Fruit fly (Drosophila melanogaster) whole organism, embryonic: Measurements from ENCODE around the gene mahe.

ENCODE experiments used
- CG10267 ChIP-seq: fragments of 200-800 bp; sonication (Bioruptor generic); optimal IDR thresholded peaks from 2 replicates; lab custom pipeline; 2018; ENCODE audit warnings: missing biosample characterization, mild to moderate bottlenecking, missing genetic modification characterization, moderate library complexity
- CG11504 ChIP-seq: fragments of 200-800 bp; sonication (Bioruptor generic); optimal IDR thresholded peaks from 3 replicates; lab custom pipeline; 2019; ENCODE audit warnings: missing biosample characterization, mild to moderate bottlenecking, missing genetic modification characterization, moderate library complexity
- CG12071 ChIP-seq: fragments of 200-800 bp; sonication (Bioruptor generic); optimal IDR thresholded peaks from 3 replicates; lab custom pipeline; 2018; ENCODE audit warnings: missing biosample characterization, mild to moderate bottlenecking, missing genetic modification characterization
- CG12391 ChIP-seq: fragments of 200-800 bp; sonication (Bioruptor generic); optimal IDR thresholded peaks from 3 replicates; lab custom pipeline; 2018; ENCODE audit warnings: missing biosample characterization, mild to moderate bottlenecking, missing genetic modification characterization, moderate library complexity
- CG13424 ChIP-seq: fragments of 200-800 bp; sonication (Bioruptor generic); optimal IDR thresholded peaks from 2 replicates; lab custom pipeline; 2019; ENCODE audit warnings: missing biosample characterization, mild to moderate bottlenecking, missing genetic modification characterization, moderate library complexity
- CG13775 ChIP-seq: fragments of 200-800 bp; sonication (Bioruptor generic); optimal IDR thresholded peaks from 3 replicates; lab custom pipeline; 2017; ENCODE audit warnings: missing biosample characterization, mild to moderate bottlenecking, missing genetic modification characterization
- CG14050 ChIP-seq: fragments of 200-800 bp; sonication (Bioruptor generic); IDR thresholded peaks from 3 replicates; pipeline ENCODE4 v1.3.6; 2022; ENCODE audit warnings: missing biosample characterization, missing genetic modification characterization
- CG14710 ChIP-seq: fragments of 200-800 bp; sonication (Bioruptor generic); optimal IDR thresholded peaks from 3 replicates; lab custom pipeline; 2019; ENCODE audit warnings: missing biosample characterization, mild to moderate bottlenecking, missing genetic modification characterization, moderate library complexity
- CG15696 ChIP-seq: fragments of 200-800 bp; sonication (Bioruptor generic); optimal IDR thresholded peaks from 2 replicates; lab custom pipeline; 2019; ENCODE audit warnings: missing biosample characterization, mild to moderate bottlenecking, missing genetic modification characterization, moderate library complexity
- CG16815 ChIP-seq: fragments of 200-800 bp; sonication (Bioruptor generic); optimal IDR thresholded peaks from 3 replicates; lab custom pipeline; 2017; ENCODE audit warnings: missing biosample characterization, mild to moderate bottlenecking, missing genetic modification characterization
- CG17385 ChIP-seq: fragments of 200-800 bp; sonication (Bioruptor generic); optimal IDR thresholded peaks from 3 replicates; lab custom pipeline; 2018; ENCODE audit warnings: missing biosample characterization, mild to moderate bottlenecking, missing genetic modification characterization
- CG18262 ChIP-seq: fragments of 200-800 bp; optimal IDR thresholded peaks from 3 replicates; lab custom pipeline; 2019; ENCODE audit warnings: missing biosample characterization, mild to moderate bottlenecking, missing genetic modification characterization, moderate library complexity
- CG2120 ChIP-seq: fragments of 200-800 bp; sonication (Bioruptor generic); optimal IDR thresholded peaks from 3 replicates; lab custom pipeline; 2016; ENCODE audit warnings: missing biosample characterization, missing genetic modification characterization
- CG2678 ChIP-seq: fragments of 200-800 bp; sonication (Bioruptor generic); optimal IDR thresholded peaks from 3 replicates; lab custom pipeline; 2019; ENCODE audit warnings: missing biosample characterization, mild to moderate bottlenecking, missing genetic modification characterization, moderate library complexity
- CG30403 ChIP-seq: fragments of 200-800 bp; sonication (Bioruptor generic); optimal IDR thresholded peaks from 3 replicates; lab custom pipeline; 2016; ENCODE audit warnings: missing biosample characterization, missing genetic modification characterization
- CG31441 ChIP-seq: fragments of 200-800 bp; sonication (Bioruptor generic); IDR thresholded peaks from 2 replicates; pipeline ENCODE4 v1.3.6; 2022; ENCODE audit warnings: missing biosample characterization, missing genetic modification characterization
- CG33557 ChIP-seq: fragments of 200-800 bp; sonication (Bioruptor generic); optimal IDR thresholded peaks from 2 replicates; lab custom pipeline; 2019; ENCODE audit warnings: missing biosample characterization, mild to moderate bottlenecking, missing genetic modification characterization, moderate library complexity
- CG34422 ChIP-seq: fragments of 200-800 bp; sonication (Bioruptor generic); IDR thresholded peaks from 3 replicates; pipeline ENCODE4 v1.3.6; 2022; ENCODE audit warnings: missing biosample characterization, missing genetic modification characterization
- CG4404 ChIP-seq: fragments of 200-800 bp; sonication (Bioruptor generic); IDR thresholded peaks from 2 replicates; pipeline ENCODE4 v1.3.6; 2022; ENCODE audit warnings: missing biosample characterization, missing genetic modification characterization
- CG7271 ChIP-seq: fragments of 200-800 bp; sonication (Bioruptor generic); optimal IDR thresholded peaks from 2 replicates; lab custom pipeline; 2018; ENCODE audit warnings: missing biosample characterization, mild to moderate bottlenecking, missing genetic modification characterization, moderate library complexity
- CG7839 ChIP-seq: fragments of 200-800 bp; sonication (Bioruptor generic); optimal IDR thresholded peaks from 3 replicates; lab custom pipeline; 2018; ENCODE audit warnings: missing biosample characterization, mild to moderate bottlenecking, missing genetic modification characterization, moderate library complexity
- CG9609 ChIP-seq: fragments of 200-800 bp; sonication (Bioruptor generic); optimal IDR thresholded peaks from 3 replicates; lab custom pipeline; 2016; ENCODE audit warnings: missing biosample characterization, missing genetic modification characterization
- CG9727 ChIP-seq: fragments of 200-800 bp; sonication (Bioruptor generic); optimal IDR thresholded peaks from 3 replicates; lab custom pipeline; 2017; ENCODE audit warnings: missing biosample characterization, mild to moderate bottlenecking, missing genetic modification characterization
- Chrac-16 ChIP-seq: fragments of 200-800 bp; sonication (Bioruptor generic); optimal IDR thresholded peaks from 3 replicates; lab custom pipeline; 2016; ENCODE audit warnings: missing biosample characterization, missing genetic modification characterization
- D19A ChIP-seq: fragments of 200-800 bp; optimal IDR thresholded peaks from 3 replicates; lab custom pipeline; 2019; ENCODE audit warnings: missing biosample characterization, mild to moderate bottlenecking, missing genetic modification characterization, moderate library complexity
- Drgx ChIP-seq: fragments of 200-800 bp; sonication (Bioruptor generic); IDR thresholded peaks from 2 replicates; pipeline ENCODE4 v1.3.6; 2022; ENCODE audit warnings: missing biosample characterization, missing genetic modification characterization
- Ets65A ChIP-seq: fragments of 200-800 bp; sonication (Bioruptor generic); peaks from one replicate; lab custom pipeline; 2016; ENCODE audit warnings: missing biosample characterization, missing genetic modification characterization
- Med ChIP-seq: fragments of 200-800 bp; sonication (Bioruptor generic); peaks from one replicate; lab custom pipeline; 2016; ENCODE audit warnings: missing biosample characterization, missing genetic modification characterization, mild to moderate bottlenecking, inconsistent platforms, moderate library complexity
- Poxn ChIP-seq: fragments of 200-800 bp; sonication (Bioruptor generic); IDR thresholded peaks from 2 replicates; pipeline ENCODE4 v1.3.6; 2022; ENCODE audit warnings: missing biosample characterization, missing genetic modification characterization
- Ptx1 ChIP-seq: fragments of 200-800 bp; sonication (Bioruptor generic); IDR thresholded peaks from 2 replicates; pipeline ENCODE4 v1.3.6; 2022; ENCODE audit warnings: missing biosample characterization, missing genetic modification characterization
- TFAM ChIP-seq: fragments of 200-800 bp; sonication (Bioruptor generic); optimal IDR thresholded peaks from 2 replicates; lab custom pipeline; 2017; ENCODE audit warnings: missing biosample characterization, missing genetic modification characterization, inconsistent platforms
- Xrp1 ChIP-seq: fragments of 200-800 bp; sonication (Bioruptor generic); IDR thresholded peaks from 2 replicates; pipeline ENCODE4 v1.3.6; 2022; ENCODE audit warnings: missing biosample characterization, missing genetic modification characterization
- ac ChIP-seq: fragments of 200-800 bp; sonication (Bioruptor generic); optimal IDR thresholded peaks from 3 replicates; lab custom pipeline; 2017; ENCODE audit warnings: missing biosample characterization, mild to moderate bottlenecking, missing genetic modification characterization
- bsh ChIP-seq, 2 experiments: fragments of 200-800 bp; sonication (Bioruptor generic); optimal IDR thresholded peaks; 2 replicates each; lab custom pipeline; 2017 to 2018; ENCODE audit warnings: mild to moderate bottlenecking in 2 of 2, missing biosample characterization in 2 of 2, missing genetic modification characterization in 2 of 2, moderate library complexity in 1 of 2
- chif ChIP-seq, 2 experiments: fragments of 200-800 bp; sonication (Bioruptor generic); optimal IDR thresholded peaks; 3 replicates each; lab custom pipeline; 2016; ENCODE audit warnings: missing biosample characterization in 2 of 2, missing genetic modification characterization in 2 of 2
- dmrt11E ChIP-seq: fragments of 200-800 bp; sonication (Bioruptor generic); optimal IDR thresholded peaks from 3 replicates; lab custom pipeline; 2018; ENCODE audit warnings: missing biosample characterization, mild to moderate bottlenecking, missing genetic modification characterization, moderate library complexity
- en ChIP-seq: fragments of 200-800 bp; sonication (Bioruptor generic); optimal IDR thresholded peaks from 2 replicates; lab custom pipeline; 2016; ENCODE audit warnings: missing biosample characterization, missing genetic modification characterization
- esg ChIP-seq: fragments of 200-800 bp; sonication (Bioruptor generic); conservative IDR thresholded peaks from 2 replicates; pipeline ENCODE4 v1.3.6; 2022; ENCODE audit warnings: missing biosample characterization, missing genetic modification characterization
- gem ChIP-seq: fragments of 200-800 bp; sonication (Bioruptor generic); optimal IDR thresholded peaks from 2 replicates; lab custom pipeline; 2019; ENCODE audit warnings: missing biosample characterization, mild to moderate bottlenecking, missing genetic modification characterization, moderate library complexity
- insv ChIP-seq, 2 experiments: fragments of 200-800 bp; sonication (Bioruptor generic); optimal IDR thresholded peaks; 3 replicates each; lab custom pipeline; 2016 to 2018; ENCODE audit warnings: missing biosample characterization in 2 of 2, missing genetic modification characterization in 2 of 2
- lola ChIP-seq, 3 experiments: fragments of >200 bp in 2 of 3; fragments of 200-800 bp in 1 of 3; sonication (Bioruptor generic) in 1 of 3; optimal IDR thresholded peaks; 2 replicates each; lab custom pipeline; 2017 to 2019; ENCODE audit warnings: missing biosample characterization in 3 of 3, missing genetic modification characterization in 3 of 3, mild to moderate bottlenecking in 1 of 3, moderate library complexity in 1 of 3
- nmo ChIP-seq: fragments of 200-800 bp; sonication (Bioruptor generic); optimal IDR thresholded peaks from 2 replicates; lab custom pipeline; 2018; ENCODE audit warnings: missing biosample characterization, mild to moderate bottlenecking, missing genetic modification characterization, moderate library complexity
- phol ChIP-seq: fragments of 200-800 bp; sonication (Bioruptor generic); optimal IDR thresholded peaks from 3 replicates; lab custom pipeline; 2018; ENCODE audit warnings: missing biosample characterization, mild to moderate bottlenecking, missing genetic modification characterization, moderate library complexity
- prd ChIP-seq, 3 experiments: fragments of >200 bp in 2 of 3; fragments of 200-800 bp in 1 of 3; sonication (Bioruptor generic) in 1 of 3; optimal IDR thresholded peaks in 2 of 3; IDR thresholded peaks in 1 of 3; 2 replicates in 2 of 3; 3 replicates in 1 of 3; pipeline versions ENCODE4 v1.3.6 to Lab custom; 2017 to 2022; ENCODE audit warnings: missing biosample characterization in 1 of 3, missing genetic modification characterization in 1 of 3
- row ChIP-seq: fragments of 200-800 bp; sonication (Bioruptor generic); IDR thresholded peaks from 3 replicates; pipeline ENCODE4 v1.3.6; 2022; ENCODE audit warnings: missing biosample characterization, missing genetic modification characterization
- sens ChIP-seq: fragments of 200-800 bp; sonication (Bioruptor generic); peaks from one replicate; lab custom pipeline; 2016; ENCODE audit warnings: missing biosample characterization, missing genetic modification characterization
- unpg ChIP-seq: fragments of 200-800 bp; sonication (Bioruptor generic); optimal IDR thresholded peaks from 3 replicates; lab custom pipeline; 2018; ENCODE audit warnings: missing biosample characterization, mild to moderate bottlenecking, missing genetic modification characterization, moderate library complexity
- wek ChIP-seq: fragments of 200-800 bp; sonication (Bioruptor generic); optimal IDR thresholded peaks from 3 replicates; lab custom pipeline; 2018; ENCODE audit warnings: missing biosample characterization, mild to moderate bottlenecking, missing genetic modification characterization, moderate library complexity
- zen ChIP-seq: fragments of 200-800 bp; sonication (Bioruptor generic); optimal IDR thresholded peaks from 3 replicates; lab custom pipeline; 2018; ENCODE audit warnings: missing biosample characterization, mild to moderate bottlenecking, missing genetic modification characterization, moderate library complexity

The mahe gene

dm6 chrX:7892539-7892899, 38.7 kb downstream of the mahe start (continued):
- TF ChIP-seq insv (GFP tag; optimal IDR thresholded peaks at IDR 0.05; lab: Kevin White, UChicago) (peak in 1 of 2 experiments; percentile 26), CG18262 (peak; percentile 25), esg (GFP tag; lab: Robert Waterston, UW) (no peak), CG34422 (GFP tag; lab: Robert Waterston, UW) (no peak), CG30403 (GFP tag; lab: Kevin White, UChicago) (peak; percentile 18), sens (peak; percentile 81), CG14710 (tag; lab: Kevin White, UChicago) (peak; percentile 17), CG14050 (GFP tag; lab: Robert Waterston, UW) (no peak), ac (GFP tag; lab: Kevin White, UChicago) (peak; percentile 35), zen (tag; lab: Kevin White, UChicago) (peak; percentile 15), Med (GFP tag; lab: Kevin White, UChicago) (peak; percentile 37), CG2678 (tag; lab: Kevin White, UChicago) (peak; percentile 29), CG31441 (GFP tag; lab: Robert Waterston, UW) (0 out of 2 replicates have a peak, but pooled peaks have one; percentile 15), chif (GFP tag; optimal IDR thresholded peaks at IDR 0.05; lab: Kevin White, UChicago) (peak in 1 of 2 experiments; percentile 25), CG17385 (GFP tag; lab: Kevin White, UChicago) (peak; percentile 8), Chrac-16 (peak; percentile 4), Ets65A (GFP tag; lab: Kevin White, UChicago) (peak; percentile 10), prd (optimal IDR thresholded peaks at IDR 0.05; lab: Kevin White, UChicago) (no peak), prd (GFP tag; IDR thresholded peaks at IDR 0.05; lab: Robert Waterston, UW) (peak; percentile 64; the same call in 2 of the 3 replicates), wek (no peak), CG2120 (peak; percentile 14), CG4404 (GFP tag; lab: Robert Waterston, UW) (peak; percentile 62), lola (GFP tag; optimal IDR thresholded peaks at IDR 0.05; lab: Kevin White, UChicago) (peak in 1 of 3 experiments; percentile 47), CG12391 (tag; lab: Kevin White, UChicago) (peak; percentile 30), CG9727 (GFP tag; lab: Kevin White, UChicago) (peak; percentile 25), CG7839 (tag; lab: Kevin White, UChicago) (peak; percentile 1), CG12071 (GFP tag; lab: Kevin White, UChicago) (no peak), en (GFP tag; lab: Kevin White, UChicago) (no peak), TFAM (no peak), Poxn (GFP tag; lab: Robert Waterston, UW) (no peak), D19A (peak; percentile 56), CG9609 (GFP tag; lab: Kevin White, UChicago) (no peak), CG7271 (tag; lab: Kevin White, UChicago) (peak; percentile 11), CG13424 (tag; lab: Kevin White, UChicago) (peak; percentile 5), CG10267 (tag; lab: Kevin White, UChicago) (peak; percentile 10), Ptx1 (0 out of 2 replicates have a peak, but pooled peaks have one; percentile 10), CG33557 (GFP tag; lab: Kevin White, UChicago) (peak; percentile 8), phol (peak; percentile 23), unpg (peak; percentile 13), nmo (GFP tag; lab: Kevin White, UChicago) (peak; percentile 5), CG16815 (GFP tag; lab: Kevin White, UChicago) (peak; percentile 17), bsh (GFP tag; optimal IDR thresholded peaks at IDR 0.05; lab: Kevin White, UChicago) (peak; percentile 15 to 23), CG11504 (tag; lab: Kevin White, UChicago) (peak; percentile 21), Drgx (GFP tag; lab: Robert Waterston, UW) (0 out of 2 replicates have a peak, but pooled peaks have one; percentile 28), Xrp1 (GFP tag; lab: Robert Waterston, UW) (peak; percentile 42; the same call in 1 of the 2 replicates), CG13775 (peak; percentile 5), CG15696 (tag; lab: Kevin White, UChicago) (peak; percentile 77), gem (tag; lab: Kevin White, UChicago) (peak; percentile 59), dmrt11E (tag; lab: Kevin White, UChicago) (peak; percentile 53), row (GFP tag; lab: Robert Waterston, UW) (0 out of 3 replicates have a peak, but pooled peaks have one; percentile 16)
